Fruit fly (Drosophila melanogaster) whole organism, prepupa: Measurements from ENCODE around the gene X11L.

Experiments used
- Blimp-1 ChIP-seq: fragments of 200-800 bp; sonication (Bioruptor generic); optimal IDR thresholded peaks from 3 replicates; lab custom pipeline; 2017; ENCODE audit warnings: missing biosample characterization, missing genetic modification characterization, mild to moderate bottlenecking, moderate library complexity, missing genetic modification reagents
- CG10631 ChIP-seq: fragments of 200-800 bp; sonication (Bioruptor generic); optimal IDR thresholded peaks from 2 replicates; lab custom pipeline; 2016; ENCODE audit warnings: missing biosample characterization, missing genetic modification characterization
- CG10669 ChIP-seq: fragments of 200-800 bp; sonication (Bioruptor generic); optimal IDR thresholded peaks from 3 replicates; lab custom pipeline; 2018; ENCODE audit warnings: missing biosample characterization, mild to moderate bottlenecking, missing genetic modification characterization, moderate library complexity
- CG11294 ChIP-seq: fragments of 200-800 bp; sonication (Bioruptor generic); IDR thresholded peaks from 2 replicates; pipeline ENCODE4 v1.3.6; 2022; ENCODE audit warnings: missing biosample characterization, missing genetic modification characterization
- CG11762 ChIP-seq: fragments of 200-800 bp; sonication (Bioruptor generic); optimal IDR thresholded peaks from 3 replicates; lab custom pipeline; 2016; ENCODE audit warnings: missing biosample characterization, missing genetic modification characterization; ENCODE audit not compliant: insufficient read depth
- CG11902 ChIP-seq: fragments of 200-800 bp; sonication (Bioruptor generic); optimal IDR thresholded peaks from 3 replicates; lab custom pipeline; 2016; ENCODE audit warnings: missing biosample characterization, missing genetic modification characterization
- CG15336 ChIP-seq: fragments of 200-800 bp; sonication (Bioruptor generic); IDR thresholded peaks from 2 replicates; pipeline ENCODE4 v1.3.6; 2022; ENCODE audit warnings: missing biosample characterization, missing genetic modification characterization
- CG1621 ChIP-seq: fragments of 200-800 bp; sonication (Bioruptor generic); optimal IDR thresholded peaks from 3 replicates; lab custom pipeline; 2018; ENCODE audit warnings: missing biosample characterization, mild to moderate bottlenecking, missing genetic modification characterization
- CG16779 ChIP-seq: fragments of 200-800 bp; sonication (Bioruptor generic); optimal IDR thresholded peaks from 3 replicates; lab custom pipeline; 2017; ENCODE audit warnings: missing biosample characterization, mild to moderate bottlenecking, missing genetic modification characterization
- CG3032 ChIP-seq: fragments of 200-800 bp; optimal IDR thresholded peaks from 2 replicates; lab custom pipeline; 2019; ENCODE audit warnings: missing biosample characterization, mild to moderate bottlenecking, missing genetic modification characterization, moderate library complexity
- CG31627 ChIP-seq: fragments of 200-800 bp; sonication (Bioruptor generic); optimal IDR thresholded peaks from 3 replicates; lab custom pipeline; 2016; ENCODE audit warnings: missing biosample characterization, missing genetic modification characterization
- CG32006 ChIP-seq: fragments of 200-800 bp; sonication (Bioruptor generic); optimal IDR thresholded peaks from 3 replicates; lab custom pipeline; 2017; ENCODE audit warnings: missing biosample characterization, mild to moderate bottlenecking, missing genetic modification characterization
- CG34406 ChIP-seq: fragments of 200-800 bp; sonication (Bioruptor generic); optimal IDR thresholded peaks from 3 replicates; lab custom pipeline; 2016; ENCODE audit warnings: missing biosample characterization, missing genetic modification characterization
- CG3919 ChIP-seq: fragments of 200-800 bp; sonication (Bioruptor generic); optimal IDR thresholded peaks from 3 replicates; lab custom pipeline; 2016; ENCODE audit warnings: missing biosample characterization, missing genetic modification characterization
- CG4318 ChIP-seq: fragments of 200-800 bp; sonication (Bioruptor generic); optimal IDR thresholded peaks from 3 replicates; lab custom pipeline; 2017; ENCODE audit warnings: missing biosample characterization, mild to moderate bottlenecking, missing genetic modification characterization
- CG6276 ChIP-seq: fragments of 200-800 bp; sonication (Bioruptor generic); optimal IDR thresholded peaks from 2 replicates; lab custom pipeline; 2017; ENCODE audit warnings: missing biosample characterization, mild to moderate bottlenecking, missing genetic modification characterization
- CG6792 ChIP-seq: fragments of 200-800 bp; sonication (Bioruptor generic); optimal IDR thresholded peaks from 3 replicates; lab custom pipeline; 2016; ENCODE audit warnings: missing biosample characterization, missing genetic modification characterization
- CG6808 ChIP-seq: fragments of 200-800 bp; sonication (Bioruptor generic); optimal IDR thresholded peaks from 3 replicates; lab custom pipeline; 2017; ENCODE audit warnings: missing biosample characterization, missing genetic modification characterization, mild to moderate bottlenecking, moderate library complexity, missing genetic modification reagents
- CG7368 ChIP-seq: fragments of 200-800 bp; sonication (Bioruptor generic); optimal IDR thresholded peaks from 3 replicates; lab custom pipeline; 2016; ENCODE audit warnings: missing biosample characterization, missing genetic modification characterization
- CG8119 ChIP-seq: fragments of 200-800 bp; sonication (Bioruptor generic); IDR thresholded peaks from 3 replicates; pipeline ENCODE4 v1.3.6; 2022; ENCODE audit warnings: missing biosample characterization, missing genetic modification characterization
- CG8319 ChIP-seq: fragments of 200-800 bp; sonication (Bioruptor generic); optimal IDR thresholded peaks from 3 replicates; lab custom pipeline; 2016; ENCODE audit warnings: missing biosample characterization, missing genetic modification characterization
- CG8632 ChIP-seq: fragments of 200-800 bp; sonication (Bioruptor generic); optimal IDR thresholded peaks from 3 replicates; lab custom pipeline; 2016; ENCODE audit warnings: missing biosample characterization, missing genetic modification characterization
- CG9139 ChIP-seq: fragments of 200-800 bp; sonication (Bioruptor generic); optimal IDR thresholded peaks from 3 replicates; lab custom pipeline; 2017; ENCODE audit warnings: missing biosample characterization, mild to moderate bottlenecking, missing genetic modification characterization
- Eip75B ChIP-seq: fragments of 200-800 bp; sonication (Bioruptor generic); optimal IDR thresholded peaks from 3 replicates; lab custom pipeline; 2016; ENCODE audit warnings: missing biosample characterization, missing genetic modification characterization
- Eip78C ChIP-seq: fragments of 200-800 bp; sonication (Bioruptor generic); peaks from one replicate; lab custom pipeline; 2016; ENCODE audit warnings: missing biosample characterization, missing genetic modification characterization
- Eip93F ChIP-seq: fragments of 200-800 bp; sonication (Bioruptor generic); optimal IDR thresholded peaks from 2 replicates; lab custom pipeline; 2016; ENCODE audit warnings: missing biosample characterization, mild to moderate bottlenecking, missing genetic modification characterization
- Ets21C ChIP-seq: fragments of 200-800 bp; sonication (Bioruptor generic); optimal IDR thresholded peaks from 3 replicates; lab custom pipeline; 2016; ENCODE audit warnings: missing biosample characterization, missing genetic modification characterization
- Ets96B ChIP-seq: fragments of 200-800 bp; optimal IDR thresholded peaks from 2 replicates; lab custom pipeline; 2019; ENCODE audit warnings: missing biosample characterization, mild to moderate bottlenecking, missing genetic modification characterization, moderate library complexity
- Gug ChIP-seq: fragments of 200-800 bp; sonication (Bioruptor generic); IDR thresholded peaks from 2 replicates; pipeline ENCODE4 v1.3.6; 2022; ENCODE audit warnings: missing biosample characterization, missing genetic modification characterization
- Hr38 ChIP-seq: sonication (Bioruptor generic); optimal IDR thresholded peaks from 2 replicates; lab custom pipeline; 2016; ENCODE audit warnings: missing biosample characterization, missing genetic modification characterization
- Hr39 ChIP-seq: fragments of 200-800 bp; sonication (Bioruptor generic); optimal IDR thresholded peaks from 2 replicates; lab custom pipeline; 2016; ENCODE audit warnings: missing biosample characterization, missing genetic modification characterization
- Hr4 ChIP-seq: fragments of 200-800 bp; sonication (Bioruptor generic); optimal IDR thresholded peaks from 3 replicates; lab custom pipeline; 2016; ENCODE audit warnings: missing biosample characterization, missing genetic modification characterization
- Lpt ChIP-seq: fragments of 200-800 bp; sonication (Bioruptor generic); optimal IDR thresholded peaks from 3 replicates; lab custom pipeline; 2016; ENCODE audit warnings: missing biosample characterization, missing genetic modification characterization
- OdsH ChIP-seq: fragments of 200-800 bp; sonication (Bioruptor generic); optimal IDR thresholded peaks from 3 replicates; lab custom pipeline; 2016; ENCODE audit warnings: missing biosample characterization, missing genetic modification characterization
- Smox ChIP-seq: fragments of 200-800 bp; sonication (Bioruptor generic); optimal IDR thresholded peaks from 3 replicates; lab custom pipeline; 2016; ENCODE audit warnings: missing biosample characterization, missing genetic modification characterization
- Sox102F ChIP-seq: fragments of 200-800 bp; sonication (Bioruptor generic); optimal IDR thresholded peaks from 2 replicates; lab custom pipeline; 2016; ENCODE audit warnings: missing biosample characterization, mild to moderate bottlenecking, missing genetic modification characterization
- Sox14 ChIP-seq: fragments of 200-800 bp; sonication (Bioruptor generic); optimal IDR thresholded peaks from 3 replicates; lab custom pipeline; 2016; ENCODE audit warnings: missing biosample characterization, missing genetic modification characterization
- Sox15 ChIP-seq: fragments of 200-800 bp; sonication (Bioruptor generic); optimal IDR thresholded peaks from 3 replicates; lab custom pipeline; 2016; ENCODE audit warnings: missing biosample characterization, missing genetic modification characterization
- achi ChIP-seq: fragments of 200-800 bp; sonication (Bioruptor generic); optimal IDR thresholded peaks from 3 replicates; lab custom pipeline; 2016; ENCODE audit warnings: missing biosample characterization, missing genetic modification characterization
- cyc ChIP-seq: fragments of 200-800 bp; sonication (Bioruptor generic); optimal IDR thresholded peaks from 3 replicates; lab custom pipeline; 2016; ENCODE audit warnings: missing biosample characterization, missing genetic modification characterization
- eg ChIP-seq: fragments of 200-800 bp; sonication (Bioruptor generic); IDR thresholded peaks from 3 replicates; pipeline ENCODE4 v1.3.6; 2022; ENCODE audit warnings: missing biosample characterization, missing genetic modification characterization
- esn ChIP-seq: fragments of 200-800 bp; sonication (Bioruptor generic); optimal IDR thresholded peaks from 2 replicates; lab custom pipeline; 2016; ENCODE audit warnings: missing biosample characterization, mild to moderate bottlenecking, missing genetic modification characterization, moderate library complexity
- fd59A ChIP-seq: fragments of 200-800 bp; sonication (Bioruptor generic); optimal IDR thresholded peaks from 2 replicates; lab custom pipeline; 2017; ENCODE audit warnings: missing biosample characterization, mild to moderate bottlenecking, missing genetic modification characterization, missing genetic modification reagents
- fd85E ChIP-seq: fragments of 200-800 bp; sonication (Bioruptor generic); optimal IDR thresholded peaks from 3 replicates; lab custom pipeline; 2016; ENCODE audit warnings: missing biosample characterization, missing genetic modification characterization
- lz ChIP-seq: fragments of 200-800 bp; sonication (Bioruptor generic); optimal IDR thresholded peaks from 3 replicates; lab custom pipeline; 2016; ENCODE audit warnings: missing biosample characterization, missing genetic modification characterization
- net ChIP-seq: fragments of 200-800 bp; sonication (Bioruptor generic); optimal IDR thresholded peaks from 3 replicates; lab custom pipeline; 2016; ENCODE audit warnings: missing biosample characterization, missing genetic modification characterization
- pdm3 ChIP-seq: fragments of 200-800 bp; sonication (Bioruptor generic); optimal IDR thresholded peaks from 3 replicates; lab custom pipeline; 2016; ENCODE audit warnings: missing biosample characterization, missing genetic modification characterization
- salr ChIP-seq, 2 experiments: fragments of 200-800 bp; sonication (Bioruptor generic); optimal IDR thresholded peaks; 3 replicates each; lab custom pipeline; 2016 to 2018; ENCODE audit warnings: missing biosample characterization in 2 of 2, missing genetic modification characterization in 2 of 2, mild to moderate bottlenecking in 1 of 2
- spab ChIP-seq: fragments of 200-800 bp; sonication (Bioruptor generic); optimal IDR thresholded peaks from 2 replicates; lab custom pipeline; 2017; ENCODE audit warnings: missing biosample characterization, mild to moderate bottlenecking, missing genetic modification characterization, missing genetic modification reagents
- ss ChIP-seq, 2 experiments: fragments of 200-800 bp; sonication (Bioruptor generic); optimal IDR thresholded peaks; 2 replicates in 1 of 2; 3 replicates in 1 of 2; lab custom pipeline; 2017 to 2018; ENCODE audit warnings: mild to moderate bottlenecking in 2 of 2, missing biosample characterization in 2 of 2, missing genetic modification characterization in 2 of 2, moderate library complexity in 1 of 2
- svp ChIP-seq: fragments of 200-800 bp; sonication (Bioruptor generic); peaks from one replicate; lab custom pipeline; 2016; ENCODE audit warnings: missing biosample characterization, missing genetic modification characterization
- topi ChIP-seq: fragments of 200-800 bp; sonication (Bioruptor generic); optimal IDR thresholded peaks from 3 replicates; lab custom pipeline; 2016; ENCODE audit warnings: missing biosample characterization, missing genetic modification characterization
- vri ChIP-seq: fragments of 200-800 bp; sonication (Bioruptor generic); optimal IDR thresholded peaks from 3 replicates; lab custom pipeline; 2016; ENCODE audit warnings: missing biosample characterization, mild to moderate bottlenecking, missing genetic modification characterization

X11L gene

dm6 chrX:17550957-17551356, 48.5 kb upstream of the X11L start:
- peak; percentile 8 for TF ChIP-seq Sox15
- peak; percentile 50 for TF ChIP-seq spab (GFP tag; lab: Kevin White, UChicago)
- peak; percentile 32 for TF ChIP-seq net (GFP tag; lab: Kevin White, UChicago)
- TF ChIP-seq Sox14, result peak; percentile 41
- peak; percentile 49 for TF ChIP-seq fd59A (GFP tag; lab: Kevin White, UChicago)
- peak; percentile 63 for TF ChIP-seq CG3032 (tag; lab: Kevin White, UChicago)
- TF ChIP-seq lz (GFP tag; lab: Kevin White, UChicago), result peak; percentile 62
- TF ChIP-seq fd85E (GFP tag; lab: Kevin White, UChicago), result no peak
- peak; percentile 47 for TF ChIP-seq vri (GFP tag; lab: Kevin White, UChicago)
- TF ChIP-seq CG11294, result no peak
- peak; percentile 63 for TF ChIP-seq CG10631
- peak; percentile 22 for TF ChIP-seq CG4318
- peak; percentile 53 for TF ChIP-seq CG32006 (GFP tag; lab: Kevin White, UChicago)
- peak; percentile 54 for TF ChIP-seq CG34406 (GFP tag; lab: Kevin White, UChicago)
- peak; percentile 10 for TF ChIP-seq Lpt (GFP tag; lab: Kevin White, UChicago)
- peak; percentile 30 for TF ChIP-seq CG11762 (GFP tag; lab: Kevin White, UChicago)
- no peak for TF ChIP-seq CG16779
- peak; percentile 64 for TF ChIP-seq CG8119 (GFP tag; lab: Robert Waterston, UW)
- peak; percentile 32 for TF ChIP-seq CG7368 (GFP tag; lab: Kevin White, UChicago)
- TF ChIP-seq svp (GFP tag; lab: Kevin White, UChicago), result peak; percentile 90
- TF ChIP-seq Blimp-1 (GFP tag; lab: Kevin White, UChicago), result peak; percentile 2
- TF ChIP-seq Sox102F (GFP tag; lab: Kevin White, UChicago), result peak; percentile 76
- peak; percentile 38 for TF ChIP-seq CG1621 (tag; lab: Kevin White, UChicago)
- TF ChIP-seq Eip93F, result peak; percentile 41
- TF ChIP-seq CG31627 (GFP tag; lab: Kevin White, UChicago), result peak; percentile 47
- peak; percentile 62 for TF ChIP-seq OdsH (GFP tag; lab: Kevin White, UChicago)
- peak; percentile 74 for TF ChIP-seq esn (GFP tag; lab: Kevin White, UChicago)
- peak; percentile 59 for TF ChIP-seq topi (GFP tag; lab: Kevin White, UChicago)
- peak; percentile 37 for TF ChIP-seq Hr39 (GFP tag; lab: Kevin White, UChicago)
- TF ChIP-seq cyc (GFP tag; lab: Kevin White, UChicago), result peak; percentile 45
- peak; percentile 34 for TF ChIP-seq Eip75B (GFP tag; lab: Kevin White, UChicago)
- TF ChIP-seq salr (GFP tag; optimal IDR thresholded peaks at IDR 0.05; lab: Kevin White, UChicago), result peak; percentile 1 to 10
- no peak for TF ChIP-seq Hr38 (GFP tag; lab: Kevin White, UChicago)
- peak; percentile 29 for TF ChIP-seq CG9139 (GFP tag; lab: Kevin White, UChicago)
- TF ChIP-seq CG11902 (GFP tag; lab: Kevin White, UChicago), result peak; percentile 8
- TF ChIP-seq CG10669, result peak; percentile 64
- peak; percentile 29; the same call in 1 of the 2 replicates for TF ChIP-seq Gug
- TF ChIP-seq CG8632 (GFP tag; lab: Kevin White, UChicago), result peak; percentile 43
- TF ChIP-seq Ets21C (GFP tag; lab: Kevin White, UChicago), result peak; percentile 13
- peak; percentile 73 for TF ChIP-seq eg
- TF ChIP-seq Smox (GFP tag; lab: Kevin White, UChicago), result peak; percentile 65
- TF ChIP-seq CG3919 (GFP tag; lab: Kevin White, UChicago), result peak; percentile 25
- no peak for TF ChIP-seq CG6276
- peak; percentile 57 for TF ChIP-seq CG6792
- TF ChIP-seq CG6808, result peak; percentile 54
- TF ChIP-seq Ets96B (tag; lab: Kevin White, UChicago), result peak; percentile 48
- TF ChIP-seq ss (GFP tag; optimal IDR thresholded peaks at IDR 0.05; lab: Kevin White, UChicago), result peak; percentile 47 to 58
- TF ChIP-seq achi (GFP tag; lab: Kevin White, UChicago), result peak; percentile 67
- TF ChIP-seq CG8319 (GFP tag; lab: Kevin White, UChicago), result no peak
- TF ChIP-seq Hr4 (GFP tag; lab: Kevin White, UChicago), result peak; percentile 28
- TF ChIP-seq CG15336, result peak; percentile 59
- peak; percentile 60 for TF ChIP-seq pdm3
- peak; percentile 89 for TF ChIP-seq Eip78C (GFP tag; lab: Kevin White, UChicago)
